Fruit fly (Drosophila melanogaster): ENCODE data around the gene CG3982.
A peak's percentile ranks its signal among the peaks of the same experiment; 100 is the strongest.

The CG3982 gene

DNA sequence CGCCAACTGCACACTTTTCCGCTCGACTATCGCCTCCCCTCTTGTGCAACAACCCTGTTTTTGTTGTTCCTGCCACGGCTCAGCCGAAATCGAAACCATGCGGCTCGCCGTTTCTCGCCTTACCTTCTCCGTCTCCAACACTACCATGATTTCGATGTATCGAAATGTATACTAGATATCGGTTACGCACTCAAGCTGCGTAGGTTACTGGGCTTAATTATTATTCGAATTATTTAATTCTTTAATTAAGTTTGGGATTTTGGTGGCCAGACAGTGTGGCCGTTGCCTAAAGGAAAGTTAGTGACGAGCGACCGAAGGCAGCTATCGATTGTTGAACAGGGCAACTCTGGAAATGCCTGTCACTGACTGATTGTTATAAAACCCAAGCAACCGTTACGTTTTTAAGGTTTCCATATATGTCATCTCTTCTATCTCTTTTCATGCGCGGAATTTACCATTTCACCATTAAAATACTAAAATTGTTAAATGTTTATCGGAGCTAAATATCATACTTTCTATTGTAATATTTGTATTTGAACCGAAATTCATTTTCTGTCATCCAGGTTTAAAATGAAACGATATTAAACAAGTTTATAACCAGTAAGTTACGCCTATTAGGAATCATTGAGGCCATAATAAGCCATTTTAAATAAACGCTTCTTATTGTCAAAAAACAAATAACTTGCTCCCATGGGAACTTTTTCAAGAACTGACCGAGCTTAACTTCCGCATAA is 14.9 kb downstream of the CG3982 start, which contains the start of gene eIF4E1 (continued):
- TF ChIP-seq CG10654 (GFP tag; optimal IDR thresholded peaks at IDR 0.05) (no peak), sc (optimal IDR thresholded peaks at IDR 0.05) (no peak), sc (GFP tag; optimal IDR thresholded peaks at IDR 0.05) (no peak), vfl (GFP tag; optimal IDR thresholded peaks at IDR 0.05) (peak; percentile 28), insv (GFP tag; optimal IDR thresholded peaks at IDR 0.05) (no peak), chinmo (GFP tag; IDR thresholded peaks at IDR 0.05; ENCODE audit: partially characterized antibody) (0 out of 4 replicates have a peak, but pooled peaks have one; percentile 19), run (tag; optimal IDR thresholded peaks at IDR 0.05) (no peak), prd (optimal IDR thresholded peaks at IDR 0.05) (no peak), prd (GFP tag; IDR thresholded peaks at IDR 0.05) (no peak; the same call in 2 of the 3 replicates), CG4617 (GFP tag; optimal IDR thresholded peaks at IDR 0.05; ENCODE audit: borderline replicate concordance) (peak; percentile 88), mirr (GFP tag; optimal IDR thresholded peaks at IDR 0.05) (no peak), aop (GFP tag; IDR thresholded peaks at IDR 0.05) (no peak), fru (optimal IDR thresholded peaks at IDR 0.05) (no peak), Myb (GFP tag; optimal IDR thresholded peaks at IDR 0.05) (peak; percentile 100), Mad (GFP tag; optimal IDR thresholded peaks at IDR 0.05) (no peak), CG16779 (GFP tag; IDR thresholded peaks at IDR 0.05) (no peak), CG15269 (tag; optimal IDR thresholded peaks at IDR 0.05) (no peak), nmo (GFP tag; optimal IDR thresholded peaks at IDR 0.05) (peak; percentile 53), psq (GFP tag; optimal IDR thresholded peaks at IDR 0.05) (no peak), Lpt (GFP tag; optimal IDR thresholded peaks at IDR 0.05) (no peak), H2.0 (GFP tag; IDR thresholded peaks at IDR 0.05) (no peak), lov (optimal IDR thresholded peaks at IDR 0.05) (no peak), lov (GFP tag; IDR thresholded peaks at IDR 0.05) (no peak), ERR (GFP tag; optimal IDR thresholded peaks at IDR 0.05) (peak; percentile 3), Ravus (GFP tag; IDR thresholded peaks at IDR 0.05) (no peak), Blimp-1 (GFP tag; optimal IDR thresholded peaks at IDR 0.05) (no peak), scrt (GFP tag; optimal IDR thresholded peaks at IDR 0.05) (no peak), CG15011 (GFP tag; optimal IDR thresholded peaks at IDR 0.05) (no peak), Lim3 (GFP tag; IDR thresholded peaks at IDR 0.05) (no peak), Ets65A (GFP tag) (peak; percentile 89), ac (GFP tag; optimal IDR thresholded peaks at IDR 0.05) (no peak), CG7357 (GFP tag; IDR thresholded peaks at IDR 0.05) (no peak), Gug (GFP tag; IDR thresholded peaks at IDR 0.05) (peak; percentile 33; the same call in 1 of the 4 replicates), ci (GFP tag; IDR thresholded peaks at IDR 0.05) (no peak), CG15514 (GFP tag; optimal IDR thresholded peaks at IDR 0.05) (peak; percentile 68), unpg (GFP tag; optimal IDR thresholded peaks at IDR 0.05) (no peak), MTF-1 (GFP tag; optimal IDR thresholded peaks at IDR 0.05; ENCODE audit: borderline replicate concordance) (no peak), bab2 (GFP tag; optimal IDR thresholded peaks at IDR 0.05) (no peak), TFAM (GFP tag; optimal IDR thresholded peaks at IDR 0.05) (no peak), fd102C (GFP tag; optimal IDR thresholded peaks at IDR 0.05) (no peak), NfI (GFP tag; optimal IDR thresholded peaks at IDR 0.05) (peak; percentile 27), Aef1 (GFP tag; IDR thresholded peaks at IDR 0.05) (no peak), B-H1 (GFP tag; IDR thresholded peaks at IDR 0.05) (no peak), CG2712 (tag; optimal IDR thresholded peaks at IDR 0.05) (peak; percentile 53), MBD-R2 (GFP tag; IDR thresholded peaks at IDR 0.05) (peak; percentile 78), CG10979 (tag; optimal IDR thresholded peaks at IDR 0.05) (no peak), gcm2 (GFP tag; optimal IDR thresholded peaks at IDR 0.05) (no peak), Dek (tag; optimal IDR thresholded peaks at IDR 0.05) (peak; percentile 1), CG8944 (GFP tag; optimal IDR thresholded peaks at IDR 0.05) (no peak), Spps (tag; optimal IDR thresholded peaks at IDR 0.05) (no peak), zf30C (GFP tag; optimal IDR thresholded peaks at IDR 0.05) (no peak), Hsf (GFP tag; optimal IDR thresholded peaks at IDR 0.05) (peak; percentile 13)

All from whole organism, embryonic.